Fruit fly (Drosophila melanogaster): ENCODE measurements around the gene Rbbp5.
A peak's percentile ranks its signal among the peaks of the same experiment; 100 is the strongest.

The Rbbp5 gene

dm6 chr3L:20347762-20348580 is at the start of gene Rbbp5, which contains the start of gene eRF1:
Gene Rbbp5 (minus strand): TSS chr3L:20347942.
Gene eRF1 (plus strand): TSS chr3L:20348355.
- no peak for TF ChIP-seq Dfd (GFP tag; optimal IDR thresholded peaks at IDR 0.05)
- peak; percentile 82 for TF ChIP-seq Jra (GFP tag; optimal IDR thresholded peaks at IDR 0.05)
- no peak for TF ChIP-seq Hr78 (GFP tag; optimal IDR thresholded peaks at IDR 0.05)
- TF ChIP-seq brk (GFP tag; optimal IDR thresholded peaks at IDR 0.05): peak; percentile 83
- TF ChIP-seq foxo (GFP tag; optimal IDR thresholded peaks at IDR 0.05): peak in 1 of 2 experiments; percentile 86
- no peak for TF ChIP-seq CrebA (GFP tag; optimal IDR thresholded peaks at IDR 0.05; ENCODE audit: borderline replicate concordance)
- TF ChIP-seq tai (GFP tag; optimal IDR thresholded peaks at IDR 0.05): peak; percentile 84
- no peak for TF ChIP-seq Rel (GFP tag; optimal IDR thresholded peaks at IDR 0.05)
- no peak for TF ChIP-seq Rel (tag; optimal IDR thresholded peaks at IDR 0.05)
- TF ChIP-seq Hr83 (GFP tag; optimal IDR thresholded peaks at IDR 0.05; ENCODE audit: poor library complexity, severe bottlenecking): peak; percentile 70
- no peak for TF ChIP-seq dmrt93B (GFP tag; optimal IDR thresholded peaks at IDR 0.05)
- no peak for TF ChIP-seq Mio (GFP tag; optimal IDR thresholded peaks at IDR 0.05)
- no peak for TF ChIP-seq usp (GFP tag; optimal IDR thresholded peaks at IDR 0.05)
- no peak for TF ChIP-seq dl (GFP tag; optimal IDR thresholded peaks at IDR 0.05; ENCODE audit: insufficient read depth in 1 of 2, partially characterized antibody in 2 of 2)
- peak; percentile 60 for TF ChIP-seq ey (GFP tag; optimal IDR thresholded peaks at IDR 0.05)
- peak; percentile 82 for TF ChIP-seq Hnf4 (GFP tag; optimal IDR thresholded peaks at IDR 0.05)
- TF ChIP-seq psq (GFP tag; optimal IDR thresholded peaks at IDR 0.05): peak; percentile 74
- no peak for TF ChIP-seq N (GFP tag; optimal IDR thresholded peaks at IDR 0.05)
- peak; percentile 45 for TF ChIP-seq br (GFP tag; optimal IDR thresholded peaks at IDR 0.05)
- TF ChIP-seq rgr (GFP tag; optimal IDR thresholded peaks at IDR 0.05): peak; percentile 71
- TF ChIP-seq GATAd (GFP tag; optimal IDR thresholded peaks at IDR 0.05): no peak
- TF ChIP-seq CG9705 (GFP tag; optimal IDR thresholded peaks at IDR 0.05): peak; percentile 39
- peak; percentile 83 for TF ChIP-seq sv (GFP tag; optimal IDR thresholded peaks at IDR 0.05)
- no peak for TF ChIP-seq Vsx2 (GFP tag; optimal IDR thresholded peaks at IDR 0.05; ENCODE audit: partially characterized antibody)
- TF ChIP-seq dsf (GFP tag; optimal IDR thresholded peaks at IDR 0.05; ENCODE audit: borderline replicate concordance): peak; percentile 48
- peak; percentile 80 for TF ChIP-seq woc (GFP tag; optimal IDR thresholded peaks at IDR 0.05)
- no peak for TF ChIP-seq lola (GFP tag; optimal IDR thresholded peaks at IDR 0.05)
- TF ChIP-seq pan (optimal IDR thresholded peaks at IDR 0.05): no peak
- TF ChIP-seq fru (GFP tag; optimal IDR thresholded peaks at IDR 0.05): peak; percentile 71
- no peak for TF ChIP-seq Dif (GFP tag; optimal IDR thresholded peaks at IDR 0.05; ENCODE audit: partially characterized antibody)
- peak; percentile 4 for TF ChIP-seq Myc (optimal IDR thresholded peaks at IDR 0.05)
- TF ChIP-seq CG32264 (GFP tag; optimal IDR thresholded peaks at IDR 0.05): no peak
- TF ChIP-seq OdsH (GFP tag; optimal IDR thresholded peaks at IDR 0.05): peak; percentile 72
- TF ChIP-seq jim (GFP tag; optimal IDR thresholded peaks at IDR 0.05): peak; percentile 42
- peak; percentile 54 for TF ChIP-seq sage (GFP tag; optimal IDR thresholded peaks at IDR 0.05)
- TF ChIP-seq Abd-B (GFP tag; optimal IDR thresholded peaks at IDR 0.05): no peak
- TF ChIP-seq Sp1 (GFP tag; optimal IDR thresholded peaks at IDR 0.05): peak; percentile 75
- TF ChIP-seq h (GFP tag; optimal IDR thresholded peaks at IDR 0.05): peak; percentile 71
- TF ChIP-seq HLH106 (tag; optimal IDR thresholded peaks at IDR 0.05): peak; percentile 81

- TF ChIP-seq rgr (GFP tag; optimal IDR thresholded peaks at IDR 0.05) (no peak), lola (GFP tag; optimal IDR thresholded peaks at IDR 0.05) (no peak), Sp1 (GFP tag; optimal IDR thresholded peaks at IDR 0.05) (no peak), Dif (GFP tag; optimal IDR thresholded peaks at IDR 0.05; ENCODE audit: partially characterized antibody) (no peak), Vsx2 (GFP tag; optimal IDR thresholded peaks at IDR 0.05; ENCODE audit: partially characterized antibody) (no peak), tai (GFP tag; optimal IDR thresholded peaks at IDR 0.05) (no peak), dl (GFP tag; optimal IDR thresholded peaks at IDR 0.05; ENCODE audit: insufficient read depth in 1 of 2, partially characterized antibody in 2 of 2) (no peak), Rel (GFP tag; optimal IDR thresholded peaks at IDR 0.05) (no peak), Rel (tag; optimal IDR thresholded peaks at IDR 0.05) (no peak), Hnf4 (GFP tag; optimal IDR thresholded peaks at IDR 0.05) (no peak), psq (GFP tag; optimal IDR thresholded peaks at IDR 0.05) (no peak), sv (GFP tag; optimal IDR thresholded peaks at IDR 0.05) (no peak), jim (GFP tag; optimal IDR thresholded peaks at IDR 0.05) (no peak), Jra (GFP tag; optimal IDR thresholded peaks at IDR 0.05) (no peak), Abd-B (GFP tag; optimal IDR thresholded peaks at IDR 0.05) (no peak), Hr78 (GFP tag; optimal IDR thresholded peaks at IDR 0.05) (no peak)
These were observed 48.3 kb upstream of the Rbbp5 start for dm6 chr3L:20396047-20396446.
